Worm (Caenorhabditis elegans) whole organism, L4 larva: ENCODE results near the gene W06A7.2.

Experiments used
- F37D6.2 ChIP-seq: sonication (generic microtip); optimal IDR thresholded peaks from 2 replicates; lab custom pipeline; 2016; ENCODE audit warnings: mild to moderate bottlenecking, missing genetic modification characterization, missing compliant biosample characterization
- F49E8.2 ChIP-seq: sonication (generic microtip); optimal IDR thresholded peaks from 2 replicates; lab custom pipeline; 2016; ENCODE audit warnings: missing compliant biosample characterization, mild to moderate bottlenecking, missing genetic modification characterization, borderline replicate concordance
- R02D3.7 ChIP-seq: fragments of 150-350 bp; sonication (generic microtip); optimal IDR thresholded peaks from 3 replicates; lab custom pipeline; 2014; ENCODE audit warnings: missing biosample characterization, missing genetic modification characterization
- T20F7.1 ChIP-seq: fragments of 200-800 bp; sonication (Bioruptor generic); optimal IDR thresholded peaks from 2 replicates; lab custom pipeline; 2018; ENCODE audit warnings: mild to moderate bottlenecking, missing genetic modification characterization, missing compliant biosample characterization
- T26A8.4 ChIP-seq: fragments of 200-800 bp; sonication (Bioruptor generic); IDR thresholded peaks from 2 replicates; pipeline ENCODE4 v1.3.6; 2022; ENCODE audit warnings: missing genetic modification characterization, missing compliant biosample characterization
- Y105C5A.15 ChIP-seq: fragments of 200-800 bp; sonication (Bioruptor generic); IDR thresholded peaks from 2 replicates; pipeline ENCODE4 v1.3.6; 2022; ENCODE audit warnings: missing genetic modification characterization, missing compliant biosample characterization
- ZK337.2 ChIP-seq: fragments of 200-800 bp; sonication (Bioruptor generic); IDR thresholded peaks from 2 replicates; pipeline ENCODE4 v1.3.6; 2022; ENCODE audit warnings: missing genetic modification reagents, missing genetic modification characterization, missing compliant biosample characterization
- aha-1 ChIP-seq: fragments of 150-350 bp; peaks from one replicate; lab custom pipeline; 2014; ENCODE audit warnings: missing biosample characterization, missing genetic modification characterization
- attf-4 ChIP-seq: sonication (generic microtip); optimal IDR thresholded peaks from 3 replicates; lab custom pipeline; 2017; ENCODE audit warnings: missing biosample characterization, missing genetic modification characterization
- ceh-20 ChIP-seq: fragments of 200-800 bp; sonication (Bioruptor generic); IDR thresholded peaks from 2 replicates; pipeline ENCODE4 v1.3.6; 2022; ENCODE audit warnings: missing genetic modification reagents, missing genetic modification characterization, missing compliant biosample characterization
- ceh-28 ChIP-seq: fragments of 150-350 bp; optimal IDR thresholded peaks from 2 replicates; lab custom pipeline; 2014; ENCODE audit warnings: missing biosample characterization, missing genetic modification reagents, missing genetic modification characterization
- ceh-82 ChIP-seq: sonication (generic microtip); optimal IDR thresholded peaks from 2 replicates; lab custom pipeline; 2017; ENCODE audit warnings: missing biosample characterization, missing genetic modification characterization
- ces-1 ChIP-seq: fragments of 150-350 bp; sonication (generic microtip); optimal IDR thresholded peaks from 4 replicates; lab custom pipeline; 2014; ENCODE audit warnings: missing biosample characterization, missing genetic modification reagents, missing genetic modification characterization
- cey-2 ChIP-seq: sonication (generic microtip); optimal IDR thresholded peaks from 3 replicates; lab custom pipeline; 2017; ENCODE audit warnings: missing genetic modification characterization, mild to moderate bottlenecking, missing compliant biosample characterization, antibody characterized with exemption, borderline replicate concordance; ENCODE audit not compliant: insufficient read depth
- ctbp-1 ChIP-seq: fragments of 200-800 bp; sonication (Bioruptor generic); IDR thresholded peaks from 2 replicates; pipeline ENCODE4 v1.3.6; 2022; ENCODE audit warnings: missing genetic modification reagents, missing genetic modification characterization, missing compliant biosample characterization
- daf-16 ChIP-seq, 3 experiments: sonication (generic microtip); optimal IDR thresholded peaks; 2 replicates each; lab custom pipeline; 2016 to 2017; ENCODE audit warnings: missing genetic modification characterization in 3 of 3, missing genetic modification reagents in 3 of 3, mild to moderate bottlenecking in 2 of 3, missing compliant biosample characterization in 2 of 3, missing biosample characterization in 1 of 3, moderate library complexity in 1 of 3
- daf-8 ChIP-seq: fragments of 200-800 bp; sonication (Bioruptor generic); IDR thresholded peaks from 2 replicates; pipeline ENCODE4 v1.3.6; 2022; ENCODE audit warnings: missing genetic modification characterization, missing compliant biosample characterization
- dmd-6 ChIP-seq: fragments of 200-800 bp; sonication (Bioruptor generic); IDR thresholded peaks from 2 replicates; pipeline ENCODE4 v1.3.6; 2022; ENCODE audit warnings: missing genetic modification reagents, missing genetic modification characterization, missing compliant biosample characterization
- dve-1 ChIP-seq: sonication (generic microtip); optimal IDR thresholded peaks from 2 replicates; lab custom pipeline; 2017; ENCODE audit warnings: antibody characterized with exemption, mild to moderate bottlenecking, missing genetic modification characterization, missing compliant biosample characterization; ENCODE audit not compliant: insufficient read depth
- gei-8 ChIP-seq: fragments of 200-800 bp; sonication (Bioruptor generic); optimal IDR thresholded peaks from 2 replicates; lab custom pipeline; 2018; ENCODE audit warnings: mild to moderate bottlenecking, missing genetic modification characterization, missing compliant biosample characterization
- hif-1 ChIP-seq, 2 experiments: sonication (generic microtip); optimal IDR thresholded peaks; 2 replicates each; lab custom pipeline; 2016 to 2017; ENCODE audit warnings: missing compliant biosample characterization in 2 of 2, missing genetic modification characterization in 2 of 2, missing genetic modification reagents in 2 of 2, missing genotype in 2 of 2, mild to moderate bottlenecking in 1 of 2
- hlh-11 ChIP-seq: fragments of 200-800 bp; sonication (Bioruptor generic); optimal IDR thresholded peaks from 2 replicates; lab custom pipeline; 2018; ENCODE audit warnings: mild to moderate bottlenecking, missing genetic modification characterization, missing compliant biosample characterization
- hlh-30 ChIP-seq: sonication (generic microtip); optimal IDR thresholded peaks from 2 replicates; lab custom pipeline; 2017; ENCODE audit warnings: antibody characterized with exemption, mild to moderate bottlenecking, missing genetic modification characterization, missing compliant biosample characterization; ENCODE audit not compliant: insufficient read depth
- jun-1 ChIP-seq: fragments of 150-350 bp; optimal IDR thresholded peaks from 2 replicates; lab custom pipeline; 2014; ENCODE audit warnings: missing biosample characterization, missing genetic modification reagents, missing genetic modification characterization
- lin-1 ChIP-seq: fragments of 200-800 bp; sonication (Bioruptor generic); IDR thresholded peaks from 2 replicates; pipeline ENCODE4 v1.3.6; 2022; ENCODE audit warnings: missing genetic modification reagents, missing genetic modification characterization, missing compliant biosample characterization
- lin-13 ChIP-seq: fragments of 150-350 bp; optimal IDR thresholded peaks from 2 replicates; lab custom pipeline; 2014; ENCODE audit warnings: missing biosample characterization, missing genetic modification reagents, missing genetic modification characterization
- lin-15B ChIP-seq: fragments of 150-350 bp; sonication (generic microtip); optimal IDR thresholded peaks from 3 replicates; lab custom pipeline; 2014; ENCODE audit warnings: missing biosample characterization, missing genetic modification characterization
- lin-38 ChIP-seq: fragments of 200-800 bp; sonication (Bioruptor generic); IDR thresholded peaks from 2 replicates; pipeline ENCODE4 v1.3.6; 2022; ENCODE audit warnings: missing genetic modification reagents, missing genetic modification characterization, missing compliant biosample characterization
- lsy-2 ChIP-seq, 2 experiments: fragments of 150-350 bp in 1 of 2; sonication (generic microtip) in 1 of 2; optimal IDR thresholded peaks; 2 replicates each; lab custom pipeline; 2014 to 2017; ENCODE audit warnings: missing biosample characterization in 2 of 2, missing genetic modification characterization in 2 of 2
- mdl-1 ChIP-seq, 2 experiments: fragments of 150-350 bp in 1 of 2; sonication (generic microtip) in 1 of 2; optimal IDR thresholded peaks; 2 replicates each; lab custom pipeline; 2014 to 2017; ENCODE audit warnings: missing biosample characterization in 2 of 2, missing genetic modification characterization in 2 of 2
- mdt-29 ChIP-seq: fragments of 200-800 bp; sonication (Bioruptor generic); IDR thresholded peaks from 2 replicates; pipeline ENCODE4 v1.3.6; 2022; ENCODE audit warnings: missing genetic modification reagents, missing genetic modification characterization, missing compliant biosample characterization
- mep-1 ChIP-seq: fragments of 150-350 bp; sonication (generic microtip); optimal IDR thresholded peaks from 3 replicates; lab custom pipeline; 2014; ENCODE audit warnings: missing biosample characterization, missing genetic modification characterization
- mes-2 ChIP-seq: sonication (generic microtip); optimal IDR thresholded peaks from 2 replicates; lab custom pipeline; 2016; ENCODE audit warnings: missing genotype, mild to moderate bottlenecking, missing genetic modification characterization, missing compliant biosample characterization; ENCODE audit not compliant: poor library complexity, severe bottlenecking
- mxl-3 ChIP-seq: fragments of 200-800 bp; sonication (Bioruptor generic); optimal IDR thresholded peaks from 2 replicates; lab custom pipeline; 2018; ENCODE audit warnings: mild to moderate bottlenecking, missing genetic modification characterization, missing compliant biosample characterization
- nhr-102 ChIP-seq: sonication (generic microtip); optimal IDR thresholded peaks from 2 replicates; lab custom pipeline; 2016; ENCODE audit warnings: mild to moderate bottlenecking, missing genetic modification characterization, moderate library complexity, missing compliant biosample characterization
- nhr-11 ChIP-seq: fragments of 150-350 bp; optimal IDR thresholded peaks from 2 replicates; lab custom pipeline; 2014; ENCODE audit warnings: missing biosample characterization, missing genetic modification characterization
- nhr-28 ChIP-seq: fragments of 150-350 bp; optimal IDR thresholded peaks from 2 replicates; lab custom pipeline; 2014; ENCODE audit warnings: missing biosample characterization, missing genetic modification characterization
- nhr-42 ChIP-seq: fragments of 200-800 bp; sonication (Bioruptor generic); IDR thresholded peaks from 2 replicates; pipeline ENCODE4 v1.3.6; 2022; ENCODE audit warnings: missing genetic modification characterization, missing compliant biosample characterization
- nhr-48 ChIP-seq: sonication (generic microtip); optimal IDR thresholded peaks from 2 replicates; lab custom pipeline; 2016; ENCODE audit warnings: mild to moderate bottlenecking, missing genetic modification characterization, missing compliant biosample characterization
- nhr-6 ChIP-seq: fragments of 150-350 bp; optimal IDR thresholded peaks from 2 replicates; lab custom pipeline; 2014; ENCODE audit warnings: missing biosample characterization, missing genetic modification characterization
- nhr-77 ChIP-seq: fragments of 150-350 bp; optimal IDR thresholded peaks from 2 replicates; lab custom pipeline; 2014; ENCODE audit warnings: missing biosample characterization, missing genetic modification characterization
- pha-4 ChIP-seq, 2 experiments: fragments of 150-350 bp in 1 of 2; fragments of 200-800 bp in 1 of 2; sonication (Bioruptor generic) in 1 of 2; IDR thresholded peaks in 1 of 2; optimal IDR thresholded peaks in 1 of 2; 2 replicates each; pipeline versions ENCODE4 v1.3.6 to Lab custom; 2014 to 2022; ENCODE audit warnings: missing genetic modification characterization in 2 of 2, missing genetic modification reagents in 2 of 2, missing biosample characterization in 1 of 2, missing compliant biosample characterization in 1 of 2
- php-3 ChIP-seq: fragments of 200-800 bp; sonication (Bioruptor generic); IDR thresholded peaks from 2 replicates; pipeline ENCODE4 v1.3.6; 2022; ENCODE audit warnings: missing genetic modification reagents, missing genetic modification characterization, missing compliant biosample characterization
- rbr-2 ChIP-seq: sonication (generic microtip); optimal IDR thresholded peaks from 2 replicates; lab custom pipeline; 2016; ENCODE audit warnings: missing genotype, missing genetic modification characterization, missing compliant biosample characterization
- set-16 ChIP-seq: fragments of 200-800 bp; sonication (Bioruptor generic); IDR thresholded peaks from 2 replicates; pipeline ENCODE4 v1.3.6; 2022; ENCODE audit warnings: missing genetic modification reagents, missing genetic modification characterization, missing compliant biosample characterization
- snpc-4 ChIP-seq: fragments of 150-350 bp; optimal IDR thresholded peaks from 2 replicates; lab custom pipeline; 2014; ENCODE audit warnings: missing biosample characterization, missing genetic modification characterization
- tra-1 ChIP-seq: fragments of 200-800 bp; sonication (Bioruptor generic); IDR thresholded peaks from 2 replicates; pipeline ENCODE4 v1.3.6; 2022; ENCODE audit warnings: missing genetic modification reagents, missing genetic modification characterization, missing compliant biosample characterization
- zfp-2 ChIP-seq: sonication (generic microtip); optimal IDR thresholded peaks from 2 replicates; lab custom pipeline; 2016; ENCODE audit warnings: mild to moderate bottlenecking, missing genetic modification characterization, missing compliant biosample characterization

W06A7.2 gene

ce11 chrV:14848510-14849206 is 27.0 kb downstream of the W06A7.2 start:
- TF ChIP-seq cey-2 (tag; lab: Kevin White, UChicago): peak; percentile 85
- peak; percentile 84 for TF ChIP-seq dmd-6
- TF ChIP-seq daf-16 (GFP tag; optimal IDR thresholded peaks at IDR 0.05; lab: Kevin White, UChicago): peak in 1 of 2 experiments; percentile 52
- peak; percentile 93 for TF ChIP-seq daf-16 (tag; optimal IDR thresholded peaks at IDR 0.05; lab: Kevin White, UChicago)
- TF ChIP-seq R02D3.7 (tag; lab: Kevin White, UChicago): no peak
- peak; percentile 96 for TF ChIP-seq hlh-11 (tag; lab: Kevin White, UChicago)
- TF ChIP-seq lsy-2 (tag; optimal IDR thresholded peaks at IDR 0.05; lab: Kevin White, UChicago): peak in 1 of 2 experiments; percentile 67
- no peak for TF ChIP-seq F49E8.2 (tag; lab: Kevin White, UChicago)
- no peak for TF ChIP-seq ZK337.2 (GFP tag; lab: Robert Waterston, UW)
- peak; percentile 67; the same call in 1 of the 2 replicates for TF ChIP-seq lin-1 (GFP tag; lab: Robert Waterston, UW)
- peak; percentile 73 for TF ChIP-seq nhr-11 (tag; lab: Kevin White, UChicago)
- TF ChIP-seq ceh-82 (tag; lab: Kevin White, UChicago): no peak
- 0 out of 2 replicates have a peak, but pooled peaks have one; percentile 8 for TF ChIP-seq pha-4 (GFP tag; IDR thresholded peaks at IDR 0.05; lab: Robert Waterston, UW)
- TF ChIP-seq pha-4 (tag; optimal IDR thresholded peaks at IDR 0.05; lab: Kevin White, UChicago): peak; percentile 53
- peak; percentile 96 for TF ChIP-seq ceh-20
- no peak for TF ChIP-seq Y105C5A.15 (GFP tag; lab: Robert Waterston, UW)
- TF ChIP-seq jun-1 (tag; lab: Kevin White, UChicago): no peak
- peak; percentile 90 for TF ChIP-seq tra-1 (GFP tag; lab: Robert Waterston, UW)
- peak; percentile 75 for TF ChIP-seq mep-1 (tag; lab: Kevin White, UChicago)
- TF ChIP-seq mxl-3 (GFP tag; lab: Kevin White, UChicago): peak; percentile 84
- TF ChIP-seq lin-13: peak; percentile 75
- TF ChIP-seq T26A8.4 (GFP tag; lab: Robert Waterston, UW): peak; percentile 53
- TF ChIP-seq gei-8 (GFP tag; lab: Kevin White, UChicago): peak; percentile 43
- TF ChIP-seq zfp-2: no peak
- peak; percentile 38 for TF ChIP-seq nhr-6
- TF ChIP-seq nhr-42 (GFP tag; lab: Robert Waterston, UW): no peak
- TF ChIP-seq ces-1 (GFP tag; lab: Kevin White, UChicago): no peak
- no peak for TF ChIP-seq attf-4
- no peak for TF ChIP-seq lin-38 (GFP tag; lab: Robert Waterston, UW)
- peak; percentile 75 for TF ChIP-seq aha-1 (tag; lab: Kevin White, UChicago)
- no peak for TF ChIP-seq lin-15B
- TF ChIP-seq mdt-29: peak; percentile 87
- TF ChIP-seq snpc-4: no peak
- peak; percentile 67 for TF ChIP-seq nhr-48 (tag; lab: Kevin White, UChicago)
- peak; percentile 24 for TF ChIP-seq rbr-2 (tag; lab: Kevin White, UChicago)
- TF ChIP-seq ctbp-1: peak; percentile 35; the same call in 1 of the 2 replicates
- no peak for TF ChIP-seq F37D6.2 (tag; lab: Kevin White, UChicago)
- peak; percentile 53 for TF ChIP-seq nhr-77 (tag; lab: Kevin White, UChicago)
- no peak for TF ChIP-seq daf-8 (GFP tag; lab: Robert Waterston, UW)
- TF ChIP-seq php-3 (GFP tag; lab: Robert Waterston, UW): peak; percentile 90
- no peak; the same call in 1 of the 2 replicates for TF ChIP-seq set-16 (GFP tag; lab: Robert Waterston, UW)
- no peak for TF ChIP-seq ceh-28
- TF ChIP-seq T20F7.1: peak; percentile 69
- peak; percentile 44 for TF ChIP-seq mes-2 (tag; lab: Kevin White, UChicago)
- TF ChIP-seq mdl-1 (tag; optimal IDR thresholded peaks at IDR 0.05; lab: Kevin White, UChicago): peak; percentile 67 to 96
- TF ChIP-seq nhr-28 (tag; lab: Kevin White, UChicago): peak; percentile 75
- TF ChIP-seq dve-1 (tag; lab: Kevin White, UChicago): peak; percentile 95
- peak; percentile 98 for TF ChIP-seq hlh-30 (tag; lab: Kevin White, UChicago)
- TF ChIP-seq hif-1 (tag; optimal IDR thresholded peaks at IDR 0.05; lab: Kevin White, UChicago): peak in 1 of 2 experiments; percentile 60
- peak; percentile 51 for TF ChIP-seq nhr-102 (tag; lab: Kevin White, UChicago)
